Worm (Caenorhabditis elegans): Measurements from ENCODE around the gene clec-133.

ce11 chrII:3546381-3546931 is 31.8 kb upstream of the clec-133 start, which contains the start of gene apd-3:
- no peak for TF ChIP-seq nhr-28 (tag; optimal IDR thresholded peaks at IDR 0.05)
- no peak for TF ChIP-seq ztf-11 (tag; optimal IDR thresholded peaks at IDR 0.05)

Data from whole organism, mixed stage, embryonic.